Worm (Caenorhabditis elegans) whole organism, L2 larva: Measurements from ENCODE around the gene mec-3.

ENCODE experiments used
- F13H6.1 ChIP-seq: sonication (generic microtip); optimal IDR thresholded peaks from 2 replicates; lab custom pipeline; 2016; ENCODE audit warnings: missing genetic modification characterization, missing compliant biosample characterization
- ama-1 ChIP-seq: fragments of 150-350 bp; optimal IDR thresholded peaks from 2 replicates; lab custom pipeline; 2018; ENCODE audit warnings: inconsistent platforms
- ceh-16 ChIP-seq: fragments of 150-350 bp; optimal IDR thresholded peaks from 2 replicates; lab custom pipeline; 2014; ENCODE audit warnings: missing biosample characterization, missing genetic modification characterization
- crh-2 ChIP-seq: sonication (generic microtip); optimal IDR thresholded peaks from 2 replicates; lab custom pipeline; 2017; ENCODE audit warnings: missing biosample characterization, missing genetic modification characterization
- egl-27 ChIP-seq: sonication (generic microtip); optimal IDR thresholded peaks from 3 replicates; lab custom pipeline; 2017; ENCODE audit warnings: missing biosample characterization, missing genetic modification reagents, missing genetic modification characterization
- elt-1 ChIP-seq: fragments of 150-350 bp; optimal IDR thresholded peaks from 2 replicates; lab custom pipeline; 2014; ENCODE audit warnings: missing biosample characterization, missing genetic modification characterization
- fos-1 ChIP-seq: fragments of 150-350 bp; optimal IDR thresholded peaks from 2 replicates; lab custom pipeline; 2014; ENCODE audit warnings: missing biosample characterization, missing genetic modification characterization
- lin-39 ChIP-seq: fragments of 150-350 bp; optimal IDR thresholded peaks from 2 replicates; lab custom pipeline; 2014; ENCODE audit warnings: missing biosample characterization, missing genetic modification reagents, missing genetic modification characterization
- mdl-1 ChIP-seq, 2 experiments: fragments of 150-350 bp in 1 of 2; sonication (generic microtip) in 1 of 2; optimal IDR thresholded peaks; 2 replicates each; lab custom pipeline; 2017; ENCODE audit warnings: missing biosample characterization in 2 of 2, missing genetic modification characterization in 2 of 2
- nhr-12 ChIP-seq: fragments of 150-350 bp; optimal IDR thresholded peaks from 2 replicates; lab custom pipeline; 2014; ENCODE audit warnings: missing biosample characterization, missing genetic modification characterization
- nhr-23 ChIP-seq: fragments of 150-350 bp; optimal IDR thresholded peaks from 2 replicates; lab custom pipeline; 2014; ENCODE audit warnings: missing biosample characterization, missing genetic modification reagents, missing genetic modification characterization
- nhr-6 ChIP-seq: fragments of 150-350 bp; optimal IDR thresholded peaks from 2 replicates; lab custom pipeline; 2014; ENCODE audit warnings: missing biosample characterization, missing genetic modification characterization
- skn-1 ChIP-seq: sonication (generic microtip); optimal IDR thresholded peaks from 2 replicates; lab custom pipeline; 2017; ENCODE audit warnings: missing biosample characterization, missing genetic modification characterization
- unc-62 ChIP-seq: fragments of 150-350 bp; optimal IDR thresholded peaks from 2 replicates; lab custom pipeline; 2014; ENCODE audit warnings: missing biosample characterization, missing genetic modification reagents, missing genetic modification characterization

ce11 chrIV:10457137-10457536, 4.5 kb downstream of the mec-3 start, which contains the start of gene srb-17:
- no peak for TF ChIP-seq fos-1 (tag; lab: Kevin White, UChicago)
- no peak for TF ChIP-seq nhr-23 (tag; lab: Kevin White, UChicago)
- no peak for TF ChIP-seq nhr-12 (tag; lab: Kevin White, UChicago)
- no peak for TF ChIP-seq F13H6.1 (tag; lab: Kevin White, UChicago)
- no peak for TF ChIP-seq egl-27 (tag; lab: Kevin White, UChicago)
- no peak for TF ChIP-seq ama-1 (lab: Kevin White, UChicago)
- no peak for TF ChIP-seq ceh-16
- no peak for TF ChIP-seq lin-39
- no peak for TF ChIP-seq unc-62 (GFP tag; lab: Kevin White, UChicago)
- TF ChIP-seq nhr-6 = no peak
- TF ChIP-seq skn-1 (tag; lab: Kevin White, UChicago) = no peak
- no peak for TF ChIP-seq crh-2 (tag; lab: Kevin White, UChicago)
- no peak for TF ChIP-seq elt-1 (tag; lab: Kevin White, UChicago)
- no peak for TF ChIP-seq mdl-1 (tag; optimal IDR thresholded peaks at IDR 0.05; lab: Kevin White, UChicago)
